Worm (Caenorhabditis elegans) whole organism, mixed stage, embryonic: ENCODE measurements around the gene fbxc-31.

Experiments
- M03D4.4 ChIP-seq: sonication (generic microtip); optimal IDR thresholded peaks from 2 replicates; lab custom pipeline; 2017; ENCODE audit warnings: mild to moderate bottlenecking, missing genetic modification characterization, missing compliant biosample characterization
- bed-3 ChIP-seq: fragments of 200-800 bp; sonication (Bioruptor generic); optimal IDR thresholded peaks from 3 replicates; lab custom pipeline; 2018; ENCODE audit warnings: mild to moderate bottlenecking, missing genetic modification characterization, moderate library complexity, missing compliant biosample characterization
- blmp-1 ChIP-seq: fragments of 150-350 bp; optimal IDR thresholded peaks from 2 replicates; lab custom pipeline; 2014; ENCODE audit warnings: missing biosample characterization, missing genetic modification characterization
- ceh-39 ChIP-seq: fragments of 150-350 bp; optimal IDR thresholded peaks from 2 replicates; lab custom pipeline; 2014; ENCODE audit warnings: missing biosample characterization, missing genetic modification characterization
- ceh-43 ChIP-seq: fragments of 200-800 bp; sonication (Bioruptor generic); optimal IDR thresholded peaks from 2 replicates; lab custom pipeline; 2018; ENCODE audit warnings: mild to moderate bottlenecking, missing genetic modification characterization, moderate library complexity, missing compliant biosample characterization
- ceh-83 ChIP-seq: fragments of 200-800 bp; sonication (Bioruptor generic); optimal IDR thresholded peaks from 2 replicates; lab custom pipeline; 2018; ENCODE audit warnings: mild to moderate bottlenecking, missing genetic modification characterization, missing compliant biosample characterization
- ces-1 ChIP-seq: fragments of 150-350 bp; optimal IDR thresholded peaks from 2 replicates; lab custom pipeline; 2014; ENCODE audit warnings: missing biosample characterization, missing genetic modification reagents, missing genetic modification characterization
- cnd-1 ChIP-seq: fragments of 200-800 bp; sonication (Bioruptor generic); optimal IDR thresholded peaks from 2 replicates; lab custom pipeline; 2018; ENCODE audit warnings: mild to moderate bottlenecking, missing genetic modification characterization, missing compliant biosample characterization
- drap-1 ChIP-seq: fragments of 200-800 bp; sonication (Bioruptor generic); optimal IDR thresholded peaks from 3 replicates; lab custom pipeline; 2018; ENCODE audit warnings: mild to moderate bottlenecking, missing genetic modification characterization, missing compliant biosample characterization
- elt-1 ChIP-seq: sonication (generic microtip); optimal IDR thresholded peaks from 2 replicates; lab custom pipeline; 2017; ENCODE audit warnings: missing genetic modification characterization, mild to moderate bottlenecking, missing compliant biosample characterization, antibody characterized with exemption, moderate library complexity, borderline replicate concordance; ENCODE audit not compliant: insufficient read depth
- elt-3 ChIP-seq: fragments of 150-350 bp; optimal IDR thresholded peaks from 2 replicates; lab custom pipeline; 2014; ENCODE audit warnings: missing biosample characterization, missing genetic modification characterization
- flh-1 ChIP-seq: fragments of 200-800 bp; sonication (Bioruptor generic); optimal IDR thresholded peaks from 2 replicates; lab custom pipeline; 2018; ENCODE audit warnings: mild to moderate bottlenecking, missing genetic modification characterization, moderate library complexity, missing compliant biosample characterization
- ham-2 ChIP-seq: fragments of 200-800 bp; sonication (Bioruptor generic); optimal IDR thresholded peaks from 2 replicates; lab custom pipeline; 2018; ENCODE audit warnings: mild to moderate bottlenecking, missing genetic modification characterization, missing compliant biosample characterization
- hlh-1 ChIP-seq: fragments of 150-350 bp; optimal IDR thresholded peaks from 2 replicates; lab custom pipeline; 2014; ENCODE audit warnings: missing biosample characterization, missing genetic modification reagents, missing genetic modification characterization
- lin-13 ChIP-seq: fragments of 150-350 bp; optimal IDR thresholded peaks from 2 replicates; lab custom pipeline; 2014; ENCODE audit warnings: missing biosample characterization, missing genetic modification characterization
- lin-32 ChIP-seq: fragments of 200-800 bp; sonication (Bioruptor generic); optimal IDR thresholded peaks from 2 replicates; lab custom pipeline; 2018; ENCODE audit warnings: mild to moderate bottlenecking, missing genetic modification characterization, missing compliant biosample characterization
- lsy-2 ChIP-seq: fragments of 150-350 bp; optimal IDR thresholded peaks from 2 replicates; lab custom pipeline; 2014; ENCODE audit warnings: missing biosample characterization, missing genetic modification characterization
- mab-5 ChIP-seq: fragments of 150-350 bp; optimal IDR thresholded peaks from 2 replicates; lab custom pipeline; 2014; ENCODE audit warnings: missing biosample characterization, missing genetic modification characterization
- mep-1 ChIP-seq: fragments of 150-350 bp; optimal IDR thresholded peaks from 2 replicates; lab custom pipeline; 2017; ENCODE audit warnings: missing biosample characterization, missing genetic modification reagents, missing genetic modification characterization, inconsistent platforms
- mls-2 ChIP-seq: sonication (generic microtip); optimal IDR thresholded peaks from 2 replicates; lab custom pipeline; 2016; ENCODE audit warnings: mild to moderate bottlenecking, missing genetic modification characterization, moderate library complexity, missing compliant biosample characterization
- nhr-12 ChIP-seq: fragments of 150-350 bp; optimal IDR thresholded peaks from 2 replicates; lab custom pipeline; 2014; ENCODE audit warnings: missing biosample characterization, missing genetic modification characterization
- nhr-2 ChIP-seq: fragments of 150-350 bp; optimal IDR thresholded peaks from 2 replicates; lab custom pipeline; 2014; ENCODE audit warnings: missing biosample characterization, missing genetic modification characterization
- nhr-237 ChIP-seq: fragments of 150-350 bp; optimal IDR thresholded peaks from 2 replicates; lab custom pipeline; 2014; ENCODE audit warnings: missing biosample characterization, missing genetic modification characterization
- nhr-28 ChIP-seq: fragments of 150-350 bp; optimal IDR thresholded peaks from 2 replicates; lab custom pipeline; 2014; ENCODE audit warnings: missing biosample characterization, missing genetic modification characterization
- nhr-76 ChIP-seq: sonication (generic microtip); optimal IDR thresholded peaks from 2 replicates; lab custom pipeline; 2017; ENCODE audit warnings: missing biosample characterization, missing genetic modification characterization
- pha-4 ChIP-seq: fragments of 150-350 bp; optimal IDR thresholded peaks from 2 replicates; lab custom pipeline; 2018; ENCODE audit warnings: missing biosample characterization, missing genetic modification reagents, missing genetic modification characterization
- sem-2 ChIP-seq: fragments of 200-800 bp; sonication (Bioruptor generic); optimal IDR thresholded peaks from 2 replicates; lab custom pipeline; 2018; ENCODE audit warnings: mild to moderate bottlenecking, missing genetic modification characterization, missing compliant biosample characterization
- snpc-4 ChIP-seq: fragments of 150-350 bp; optimal IDR thresholded peaks from 2 replicates; lab custom pipeline; 2014; ENCODE audit warnings: missing biosample characterization, missing genetic modification characterization
- sptf-1 ChIP-seq: sonication (generic microtip); optimal IDR thresholded peaks from 2 replicates; lab custom pipeline; 2017; ENCODE audit warnings: mild to moderate bottlenecking, missing genetic modification characterization, moderate library complexity, missing compliant biosample characterization
- tbx-8 ChIP-seq: fragments of 200-800 bp; sonication (Bioruptor generic); optimal IDR thresholded peaks from 2 replicates; lab custom pipeline; 2018; ENCODE audit warnings: mild to moderate bottlenecking, missing genetic modification characterization, moderate library complexity, missing compliant biosample characterization
- unc-120 ChIP-seq: sonication (generic microtip); optimal IDR thresholded peaks from 2 replicates; lab custom pipeline; 2017; ENCODE audit warnings: missing genetic modification characterization, missing compliant biosample characterization; ENCODE audit not compliant: poor library complexity, severe bottlenecking
- unc-39 ChIP-seq: fragments of 150-350 bp; optimal IDR thresholded peaks from 2 replicates; lab custom pipeline; 2014; ENCODE audit warnings: missing biosample characterization, missing genetic modification characterization
- unc-62 ChIP-seq: fragments of 150-350 bp; optimal IDR thresholded peaks from 2 replicates; lab custom pipeline; 2014; ENCODE audit warnings: missing biosample characterization, missing genetic modification reagents, missing genetic modification characterization
- zip-8 ChIP-seq: fragments of 150-350 bp; optimal IDR thresholded peaks from 2 replicates; lab custom pipeline; 2014; ENCODE audit warnings: missing biosample characterization, missing genetic modification characterization
- ztf-11 ChIP-seq: fragments of 150-350 bp; optimal IDR thresholded peaks from 2 replicates; lab custom pipeline; 2014; ENCODE audit warnings: missing biosample characterization, missing genetic modification characterization

The fbxc-31 gene

ce11 chrII:911680-912079 is at the start of gene fbxc-31:
Gene fbxc-31, plus strand, starts transcription at chrII:911980.
- TF ChIP-seq nhr-76 (tag; lab: Kevin White, UChicago), result no peak
- TF ChIP-seq pha-4 (tag; lab: Kevin White, UChicago), result no peak
- no peak for TF ChIP-seq ces-1 (GFP tag; lab: Kevin White, UChicago)
- TF ChIP-seq mep-1 (tag; lab: Kevin White, UChicago), result no peak
- no peak for TF ChIP-seq ceh-83 (GFP tag; lab: Kevin White, UChicago)
- TF ChIP-seq unc-39 (tag; lab: Kevin White, UChicago), result no peak

- TF ChIP-seq ztf-11 (no peak), unc-62 (GFP tag; lab: Kevin White, UChicago) (no peak)
These were observed 45.0 kb upstream of the fbxc-31 start, which contains the start of gene Y46B2A.3 for ce11 chrII:866801-867200. Gene Y46B2A.3, minus strand, starts transcription at chrII:866901.

ce11 chrII:868240-868864 is 43.4 kb upstream of the fbxc-31 start, which contains the start of gene fbxc-51:
Gene fbxc-51, plus strand, starts transcription at chrII:868814.
- TF ChIP-seq unc-62 (GFP tag; lab: Kevin White, UChicago) (no peak), cnd-1 (peak; percentile 94), pha-4 (tag; lab: Kevin White, UChicago) (no peak), sem-2 (no peak), flh-1 (GFP tag; lab: Kevin White, UChicago) (no peak), tbx-8 (GFP tag; lab: Kevin White, UChicago) (no peak), zip-8 (no peak), hlh-1 (no peak), nhr-28 (tag; lab: Kevin White, UChicago) (no peak), unc-120 (tag; lab: Kevin White, UChicago) (no peak), bed-3 (GFP tag; lab: Kevin White, UChicago) (no peak), ztf-11 (no peak), nhr-2 (tag; lab: Kevin White, UChicago) (peak; percentile 71), ces-1 (GFP tag; lab: Kevin White, UChicago) (no peak), elt-3 (tag; lab: Kevin White, UChicago) (no peak), lin-32 (GFP tag; lab: Kevin White, UChicago) (peak; percentile 18), elt-1 (tag; lab: Kevin White, UChicago) (no peak), unc-39 (tag; lab: Kevin White, UChicago) (no peak), snpc-4 (tag; lab: Kevin White, UChicago) (no peak), ham-2 (GFP tag; lab: Kevin White, UChicago) (no peak), lsy-2 (no peak), mls-2 (tag; lab: Kevin White, UChicago) (no peak), nhr-237 (tag; lab: Kevin White, UChicago) (no peak), ceh-39 (tag; lab: Kevin White, UChicago) (no peak), mab-5 (tag; lab: Kevin White, UChicago) (no peak), mep-1 (tag; lab: Kevin White, UChicago) (no peak)

- TF ChIP-seq elt-1 (tag; lab: Kevin White, UChicago), result no peak
- TF ChIP-seq elt-3 (tag; lab: Kevin White, UChicago), result no peak
- no peak for TF ChIP-seq blmp-1 (tag; lab: Kevin White, UChicago)
- no peak for TF ChIP-seq nhr-12
- TF ChIP-seq tbx-8 (GFP tag; lab: Kevin White, UChicago), result no peak
These were observed 42.5 kb upstream of the fbxc-31 start for ce11 chrII:869316-869715.

- TF ChIP-seq nhr-237 (tag; lab: Kevin White, UChicago), result no peak
- TF ChIP-seq lsy-2, result no peak
- no peak for TF ChIP-seq nhr-28 (tag; lab: Kevin White, UChicago)
- TF ChIP-seq sptf-1 (tag; lab: Kevin White, UChicago), result peak; percentile 56
- no peak for TF ChIP-seq ceh-83 (GFP tag; lab: Kevin White, UChicago)
- peak; percentile 71 for TF ChIP-seq nhr-2 (tag; lab: Kevin White, UChicago)
- TF ChIP-seq hlh-1, result peak; percentile 32
- TF ChIP-seq ces-1 (GFP tag; lab: Kevin White, UChicago), result peak; percentile 75
- peak; percentile 63 for TF ChIP-seq ham-2 (GFP tag; lab: Kevin White, UChicago)
- peak; percentile 27 for TF ChIP-seq mls-2 (tag; lab: Kevin White, UChicago)
- TF ChIP-seq lin-13 (tag; lab: Kevin White, UChicago), result peak; percentile 19
- no peak for TF ChIP-seq sem-2
- TF ChIP-seq ceh-39 (tag; lab: Kevin White, UChicago), result peak; percentile 96
- peak; percentile 43 for TF ChIP-seq ceh-43
- peak; percentile 28 for TF ChIP-seq unc-120 (tag; lab: Kevin White, UChicago)
- no peak for TF ChIP-seq M03D4.4 (tag; lab: Kevin White, UChicago)
- no peak for TF ChIP-seq mep-1 (tag; lab: Kevin White, UChicago)
- no peak for TF ChIP-seq drap-1 (GFP tag; lab: Kevin White, UChicago)
- peak; percentile 92 for TF ChIP-seq lin-32 (GFP tag; lab: Kevin White, UChicago)
- TF ChIP-seq elt-1 (tag; lab: Kevin White, UChicago), result peak; percentile 93
- no peak for TF ChIP-seq snpc-4 (tag; lab: Kevin White, UChicago)
- TF ChIP-seq elt-3 (tag; lab: Kevin White, UChicago), result no peak
- TF ChIP-seq cnd-1, result peak; percentile 76
- TF ChIP-seq nhr-76 (tag; lab: Kevin White, UChicago), result no peak
- TF ChIP-seq bed-3 (GFP tag; lab: Kevin White, UChicago), result no peak
- TF ChIP-seq flh-1 (GFP tag; lab: Kevin White, UChicago), result no peak
- no peak for TF ChIP-seq ztf-11
- peak; percentile 48 for TF ChIP-seq unc-62 (GFP tag; lab: Kevin White, UChicago)
These were observed 38.6 kb upstream of the fbxc-31 start, which contains the start of gene alg-2 for ce11 chrII:872993-873787. Gene alg-2, plus strand, starts transcription at chrII:873212.
